Fruit fly (Drosophila melanogaster): Measurements from ENCODE around the gene Vps15.

The Vps15 gene

DNA sequence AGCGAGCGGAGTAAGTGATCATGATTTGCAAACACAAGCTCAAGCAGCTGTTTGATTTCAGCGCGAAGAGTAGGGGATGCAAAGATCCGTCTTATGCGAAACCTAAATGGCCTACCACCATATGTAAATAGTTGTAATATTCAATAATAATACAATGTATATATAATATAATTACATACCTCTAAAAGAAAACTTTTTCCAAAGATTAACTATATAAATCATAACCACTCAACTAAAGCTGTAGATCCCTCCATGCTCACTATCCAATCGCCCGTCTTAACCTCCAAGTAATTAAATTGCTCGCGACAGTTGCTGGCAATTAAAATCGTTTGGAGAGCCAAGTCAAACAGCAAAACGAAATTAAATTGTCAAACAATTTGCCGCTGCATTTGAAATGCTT is 18.3 kb downstream of the Vps15 start:
- TF ChIP-seq CG32264 (GFP tag; optimal IDR thresholded peaks at IDR 0.05) (peak; percentile 5), OdsH (GFP tag; optimal IDR thresholded peaks at IDR 0.05) (peak; percentile 72), Vsx2 (GFP tag; optimal IDR thresholded peaks at IDR 0.05; ENCODE audit: partially characterized antibody) (no peak), Rel (GFP tag; optimal IDR thresholded peaks at IDR 0.05) (no peak), Rel (tag; optimal IDR thresholded peaks at IDR 0.05) (no peak), GATAd (GFP tag; optimal IDR thresholded peaks at IDR 0.05) (no peak), rgr (GFP tag; optimal IDR thresholded peaks at IDR 0.05) (peak; percentile 84), jim (GFP tag; optimal IDR thresholded peaks at IDR 0.05) (no peak), dl (GFP tag; optimal IDR thresholded peaks at IDR 0.05; ENCODE audit: insufficient read depth in 1 of 2, partially characterized antibody in 2 of 2) (no peak), Mio (GFP tag; optimal IDR thresholded peaks at IDR 0.05) (no peak), ey (GFP tag; optimal IDR thresholded peaks at IDR 0.05) (peak; percentile 59), h (GFP tag; optimal IDR thresholded peaks at IDR 0.05) (peak; percentile 74), brk (GFP tag; optimal IDR thresholded peaks at IDR 0.05) (peak; percentile 23), Sp1 (GFP tag; optimal IDR thresholded peaks at IDR 0.05) (peak; percentile 58), HLH106 (tag; optimal IDR thresholded peaks at IDR 0.05) (peak; percentile 73), Myc (optimal IDR thresholded peaks at IDR 0.05) (no peak), woc (GFP tag; optimal IDR thresholded peaks at IDR 0.05) (peak; percentile 3), Hnf4 (GFP tag; optimal IDR thresholded peaks at IDR 0.05) (peak; percentile 31), pan (optimal IDR thresholded peaks at IDR 0.05) (no peak), usp (GFP tag; optimal IDR thresholded peaks at IDR 0.05) (no peak), br (GFP tag; optimal IDR thresholded peaks at IDR 0.05) (no peak), Dfd (GFP tag; optimal IDR thresholded peaks at IDR 0.05) (no peak), tai (GFP tag; optimal IDR thresholded peaks at IDR 0.05) (no peak), fru (GFP tag; optimal IDR thresholded peaks at IDR 0.05) (peak; percentile 44), foxo (GFP tag; optimal IDR thresholded peaks at IDR 0.05) (peak in 1 of 2 experiments; percentile 83), Dif (GFP tag; optimal IDR thresholded peaks at IDR 0.05; ENCODE audit: partially characterized antibody) (no peak), lola (GFP tag; optimal IDR thresholded peaks at IDR 0.05) (no peak), dmrt93B (GFP tag; optimal IDR thresholded peaks at IDR 0.05) (peak; percentile 72), Jra (GFP tag; optimal IDR thresholded peaks at IDR 0.05) (no peak), sage (GFP tag; optimal IDR thresholded peaks at IDR 0.05) (peak; percentile 73), CrebA (GFP tag; optimal IDR thresholded peaks at IDR 0.05; ENCODE audit: borderline replicate concordance) (no peak), Hr83 (GFP tag; optimal IDR thresholded peaks at IDR 0.05; ENCODE audit: poor library complexity, severe bottlenecking) (no peak), Abd-B (GFP tag; optimal IDR thresholded peaks at IDR 0.05) (no peak), N (GFP tag; optimal IDR thresholded peaks at IDR 0.05) (no peak), psq (GFP tag; optimal IDR thresholded peaks at IDR 0.05) (no peak), dsf (GFP tag; optimal IDR thresholded peaks at IDR 0.05; ENCODE audit: borderline replicate concordance) (no peak), Hr78 (GFP tag; optimal IDR thresholded peaks at IDR 0.05) (no peak), CG9705 (GFP tag; optimal IDR thresholded peaks at IDR 0.05) (no peak), sv (GFP tag; optimal IDR thresholded peaks at IDR 0.05) (peak; percentile 46)

DNA sequence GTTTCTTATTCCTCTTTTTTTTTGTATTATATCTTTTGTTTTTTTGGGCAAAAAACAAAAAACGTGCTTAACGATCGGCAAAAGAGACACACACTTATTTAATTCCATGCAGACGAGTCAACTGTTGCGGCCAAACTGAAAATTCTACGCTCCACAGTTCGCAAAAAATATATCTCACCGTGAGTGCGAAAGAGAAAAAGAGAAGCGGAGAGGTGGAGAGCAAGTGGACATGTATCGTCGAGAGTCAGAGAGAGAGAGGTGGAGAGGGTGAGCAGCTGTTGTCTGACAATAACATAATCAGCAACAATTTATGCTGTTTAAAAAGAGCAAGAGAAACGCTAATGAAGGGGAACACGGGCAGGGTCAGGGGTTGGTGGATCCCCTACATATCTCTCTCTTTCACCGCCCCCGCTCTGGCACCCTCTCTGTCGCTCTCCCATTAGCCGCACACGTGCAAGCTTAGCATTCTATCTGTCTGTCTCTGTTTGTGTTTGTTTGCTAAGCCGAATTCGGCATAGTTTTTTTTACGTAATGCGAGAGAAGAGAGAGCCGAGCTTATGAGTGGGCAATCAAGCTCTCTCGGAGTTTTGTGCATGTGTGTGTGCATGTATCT is 18.9 kb downstream of the Vps15 start:
- TF ChIP-seq HLH106 (tag; optimal IDR thresholded peaks at IDR 0.05): no peak
- peak; percentile 94 for TF ChIP-seq psq (GFP tag; optimal IDR thresholded peaks at IDR 0.05)
- no peak for TF ChIP-seq dmrt93B (GFP tag; optimal IDR thresholded peaks at IDR 0.05)
- no peak for TF ChIP-seq usp (GFP tag; optimal IDR thresholded peaks at IDR 0.05)
- peak; percentile 32 to 65 for TF ChIP-seq dl (GFP tag; optimal IDR thresholded peaks at IDR 0.05; ENCODE audit: insufficient read depth in 1 of 2, partially characterized antibody in 2 of 2)
- no peak for TF ChIP-seq foxo (GFP tag; optimal IDR thresholded peaks at IDR 0.05)
- no peak for TF ChIP-seq Sp1 (GFP tag; optimal IDR thresholded peaks at IDR 0.05)
- TF ChIP-seq Abd-B (GFP tag; optimal IDR thresholded peaks at IDR 0.05): no peak
- no peak for TF ChIP-seq N (GFP tag; optimal IDR thresholded peaks at IDR 0.05)
- no peak for TF ChIP-seq jim (GFP tag; optimal IDR thresholded peaks at IDR 0.05)
- peak; percentile 75 for TF ChIP-seq Dif (GFP tag; optimal IDR thresholded peaks at IDR 0.05; ENCODE audit: partially characterized antibody)
- no peak for TF ChIP-seq sv (GFP tag; optimal IDR thresholded peaks at IDR 0.05)
- no peak for TF ChIP-seq CG32264 (GFP tag; optimal IDR thresholded peaks at IDR 0.05)
- TF ChIP-seq Rel (GFP tag; optimal IDR thresholded peaks at IDR 0.05): no peak
- TF ChIP-seq Rel (tag; optimal IDR thresholded peaks at IDR 0.05): peak; percentile 93
- peak; percentile 73 for TF ChIP-seq Vsx2 (GFP tag; optimal IDR thresholded peaks at IDR 0.05; ENCODE audit: partially characterized antibody)
- peak; percentile 5 for TF ChIP-seq woc (GFP tag; optimal IDR thresholded peaks at IDR 0.05)
- no peak for TF ChIP-seq sage (GFP tag; optimal IDR thresholded peaks at IDR 0.05)
- no peak for TF ChIP-seq dsf (GFP tag; optimal IDR thresholded peaks at IDR 0.05; ENCODE audit: borderline replicate concordance)

Measured in whole organism, wandering third instar larva.